Worm (Caenorhabditis elegans) whole organism, L1 larva: ENCODE results near the gene brp-1.

Experiments used
- C04F5.9 ChIP-seq: sonication (generic microtip); optimal IDR thresholded peaks from 2 replicates; lab custom pipeline; 2016; ENCODE audit warnings: missing genetic modification characterization, missing compliant biosample characterization
- C16A3.4 ChIP-seq: fragments of 150-350 bp; optimal IDR thresholded peaks from 2 replicates; lab custom pipeline; 2014; ENCODE audit warnings: missing biosample characterization, missing genetic modification characterization
- Y116A8C.19 ChIP-seq: sonication (generic microtip); optimal IDR thresholded peaks from 2 replicates; lab custom pipeline; 2016; ENCODE audit warnings: missing compliant biosample characterization, missing genetic modification characterization, borderline replicate concordance
- aha-1 ChIP-seq: fragments of 150-350 bp; optimal IDR thresholded peaks from 2 replicates; lab custom pipeline; 2014; ENCODE audit warnings: missing biosample characterization, missing genetic modification characterization
- blmp-1 ChIP-seq: fragments of 150-350 bp; optimal IDR thresholded peaks from 2 replicates; lab custom pipeline; 2014; ENCODE audit warnings: missing biosample characterization, missing genetic modification characterization
- ceh-8 ChIP-seq: fragments of 200-800 bp; sonication (Bioruptor generic); optimal IDR thresholded peaks from 2 replicates; lab custom pipeline; 2018; ENCODE audit warnings: mild to moderate bottlenecking, missing genetic modification characterization, moderate library complexity, missing compliant biosample characterization
- ceh-90 ChIP-seq: sonication (generic microtip); optimal IDR thresholded peaks from 2 replicates; lab custom pipeline; 2016; ENCODE audit warnings: missing genetic modification characterization, missing compliant biosample characterization
- efl-1 ChIP-seq, 4 experiments: fragments of 150-350 bp; optimal IDR thresholded peaks in 3 of 4; peaks in 1 of 4; 1 replicate in 1 of 4; 2 replicates in 3 of 4; lab custom pipeline; 2014; ENCODE audit warnings: missing biosample characterization in 2 of 4, missing genetic modification characterization in 2 of 4, missing genetic modification reagents in 2 of 4
- elt-2 ChIP-seq: sonication (generic microtip); optimal IDR thresholded peaks from 2 replicates; lab custom pipeline; 2016; ENCODE audit warnings: missing genetic modification characterization, mild to moderate bottlenecking, inconsistent platforms, missing compliant biosample characterization, missing genetic modification reagents
- elt-3 ChIP-seq, 6 experiments: fragments of 150-350 bp in 1 of 6; sonication (generic microtip); optimal IDR thresholded peaks; 2 replicates each; lab custom pipeline; 2017 to 2018; ENCODE audit warnings: missing biosample characterization in 6 of 6, missing genetic modification characterization in 6 of 6, inconsistent platforms in 1 of 6
- ets-5 ChIP-seq: fragments of 200-800 bp; sonication (Bioruptor generic); IDR thresholded peaks from 2 replicates; pipeline ENCODE4 v1.3.6; 2022; ENCODE audit warnings: missing genetic modification characterization, missing compliant biosample characterization
- fos-1 ChIP-seq: fragments of 150-350 bp; optimal IDR thresholded peaks from 2 replicates; lab custom pipeline; 2014; ENCODE audit warnings: missing biosample characterization, missing genetic modification characterization
- grh-1 ChIP-seq: fragments of 200-800 bp; sonication (Bioruptor generic); IDR thresholded peaks from 2 replicates; pipeline ENCODE4 v1.3.6; 2022; ENCODE audit warnings: missing genetic modification reagents, missing genetic modification characterization, missing compliant biosample characterization
- hlh-4 ChIP-seq: sonication (generic microtip); optimal IDR thresholded peaks from 2 replicates; lab custom pipeline; 2016; ENCODE audit warnings: mild to moderate bottlenecking, missing genetic modification characterization, missing compliant biosample characterization
- hpl-2 ChIP-seq: fragments of 150-350 bp; optimal IDR thresholded peaks from 2 replicates; lab custom pipeline; 2014; ENCODE audit warnings: missing biosample characterization, missing genetic modification reagents, missing genetic modification characterization
- irx-1 ChIP-seq: sonication (generic microtip); optimal IDR thresholded peaks from 2 replicates; lab custom pipeline; 2016; ENCODE audit warnings: missing genetic modification characterization, missing compliant biosample characterization
- isw-1 ChIP-seq: fragments of 200-800 bp; sonication (Bioruptor generic); IDR thresholded peaks from 2 replicates; pipeline ENCODE4 v1.3.6; 2022; ENCODE audit warnings: missing genetic modification characterization, missing compliant biosample characterization
- lin-13 ChIP-seq: fragments of 150-350 bp; optimal IDR thresholded peaks from 2 replicates; lab custom pipeline; 2014; ENCODE audit warnings: missing biosample characterization, missing genetic modification reagents, missing genetic modification characterization
- lin-14 ChIP-seq: fragments of 200-800 bp; sonication (Bioruptor generic); optimal IDR thresholded peaks from 2 replicates; lab custom pipeline; 2018; ENCODE audit warnings: mild to moderate bottlenecking, missing genetic modification characterization, moderate library complexity, missing compliant biosample characterization
- lin-35 ChIP-seq, 2 experiments: fragments of 150-350 bp; optimal IDR thresholded peaks; 2 replicates each; lab custom pipeline; 2014; ENCODE audit warnings: missing biosample characterization in 2 of 2, missing genetic modification characterization in 2 of 2, missing genetic modification reagents in 2 of 2
- lsy-2 ChIP-seq, 2 experiments: fragments of 150-350 bp; optimal IDR thresholded peaks; 2 replicates each; lab custom pipeline; 2014; ENCODE audit warnings: missing biosample characterization in 2 of 2, missing genetic modification characterization in 2 of 2
- mdl-1 ChIP-seq, 2 experiments: fragments of 150-350 bp; optimal IDR thresholded peaks; 2 replicates each; lab custom pipeline; 2014 to 2017; ENCODE audit warnings: missing biosample characterization in 2 of 2, missing genetic modification characterization in 2 of 2, inconsistent platforms in 1 of 2
- mep-1 ChIP-seq: fragments of 150-350 bp; optimal IDR thresholded peaks from 2 replicates; lab custom pipeline; 2014; ENCODE audit warnings: missing biosample characterization, missing genetic modification characterization
- nhr-12 ChIP-seq: sonication (generic microtip); optimal IDR thresholded peaks from 2 replicates; lab custom pipeline; 2017; ENCODE audit warnings: missing biosample characterization, missing genetic modification characterization
- nhr-19 ChIP-seq: fragments of 200-800 bp; sonication (Bioruptor generic); conservative IDR thresholded peaks from 2 replicates; pipeline ENCODE4 v1.3.6; 2022; ENCODE audit warnings: missing genetic modification characterization, missing compliant biosample characterization
- nhr-20 ChIP-seq: sonication (generic microtip); optimal IDR thresholded peaks from 2 replicates; lab custom pipeline; 2016; ENCODE audit warnings: mild to moderate bottlenecking, missing genetic modification characterization, missing compliant biosample characterization
- nhr-237 ChIP-seq: fragments of 150-350 bp; optimal IDR thresholded peaks from 2 replicates; lab custom pipeline; 2014; ENCODE audit warnings: missing biosample characterization, missing genetic modification characterization
- nhr-28 ChIP-seq: fragments of 150-350 bp; optimal IDR thresholded peaks from 2 replicates; lab custom pipeline; 2014; ENCODE audit warnings: missing biosample characterization, missing genetic modification characterization
- nhr-47 ChIP-seq: sonication (generic microtip); optimal IDR thresholded peaks from 2 replicates; lab custom pipeline; 2016; ENCODE audit warnings: mild to moderate bottlenecking, missing genetic modification characterization, moderate library complexity, missing compliant biosample characterization
- nhr-71 ChIP-seq: sonication (generic microtip); optimal IDR thresholded peaks from 2 replicates; lab custom pipeline; 2016; ENCODE audit warnings: mild to moderate bottlenecking, missing genetic modification characterization, moderate library complexity, missing compliant biosample characterization
- nhr-76 ChIP-seq: sonication (generic microtip); optimal IDR thresholded peaks from 2 replicates; lab custom pipeline; 2017; ENCODE audit warnings: missing biosample characterization, missing genetic modification characterization
- nhr-85 ChIP-seq: sonication (generic microtip); peaks from one replicate; lab custom pipeline; 2016; ENCODE audit warnings: missing genetic modification characterization, inconsistent platforms, missing compliant biosample characterization
- nhr-90 ChIP-seq: sonication (generic microtip); optimal IDR thresholded peaks from 2 replicates; lab custom pipeline; 2016; ENCODE audit warnings: mild to moderate bottlenecking, missing genetic modification characterization, missing compliant biosample characterization; ENCODE audit not compliant: poor library complexity
- rnt-1 ChIP-seq: sonication (generic microtip); optimal IDR thresholded peaks from 2 replicates; lab custom pipeline; 2016; ENCODE audit warnings: mild to moderate bottlenecking, missing genetic modification characterization, moderate library complexity, missing compliant biosample characterization
- skn-1 ChIP-seq: fragments of 150-350 bp; optimal IDR thresholded peaks from 2 replicates; lab custom pipeline; 2014; ENCODE audit warnings: missing biosample characterization, missing genetic modification characterization
- snu-23 ChIP-seq: sonication (generic microtip); optimal IDR thresholded peaks from 2 replicates; lab custom pipeline; 2016; ENCODE audit warnings: missing genetic modification characterization, missing compliant biosample characterization
- sox-4 ChIP-seq: sonication (generic microtip); optimal IDR thresholded peaks from 2 replicates; lab custom pipeline; 2016; ENCODE audit warnings: missing genetic modification characterization, missing compliant biosample characterization
- tlp-1 ChIP-seq: fragments of 150-350 bp; optimal IDR thresholded peaks from 2 replicates; lab custom pipeline; 2014; ENCODE audit warnings: missing biosample characterization, missing genetic modification characterization
- unc-86 ChIP-seq: sonication (generic microtip); optimal IDR thresholded peaks from 2 replicates; lab custom pipeline; 2016; ENCODE audit warnings: missing genetic modification characterization, missing compliant biosample characterization
- vab-15 ChIP-seq: sonication (generic microtip); optimal IDR thresholded peaks from 2 replicates; lab custom pipeline; 2017; ENCODE audit warnings: missing genotype, mild to moderate bottlenecking, missing genetic modification characterization, missing compliant biosample characterization
- xbp-1 ChIP-seq: sonication (generic microtip); optimal IDR thresholded peaks from 2 replicates; lab custom pipeline; 2016; ENCODE audit warnings: missing genetic modification characterization, missing compliant biosample characterization
- ztf-4 ChIP-seq: fragments of 150-350 bp; optimal IDR thresholded peaks from 2 replicates; lab custom pipeline; 2014; ENCODE audit warnings: missing biosample characterization, missing genetic modification characterization

Gene brp-1

ce11 chrIII:12003264-12003663 lies 17.1 kb upstream of the brp-1 start (continued):
- TF ChIP-seq skn-1 (peak; percentile 30), mdl-1 (tag; optimal IDR thresholded peaks at IDR 0.05; lab: Kevin White, UChicago) (peak in 1 of 2 experiments; percentile 56), rnt-1 (peak; percentile 65), lin-35 (GFP tag; optimal IDR thresholded peaks at IDR 0.05; lab: Kevin White, UChicago) (peak; percentile 28 to 63), ceh-90 (no peak), elt-2 (tag; lab: Kevin White, UChicago) (peak; percentile 80), nhr-76 (tag; lab: Kevin White, UChicago) (no peak), blmp-1 (tag; lab: Kevin White, UChicago) (peak; percentile 67), vab-15 (tag; lab: Kevin White, UChicago) (no peak), nhr-20 (peak; percentile 98), mep-1 (tag; lab: Kevin White, UChicago) (peak; percentile 32), nhr-90 (tag; lab: Kevin White, UChicago) (peak; percentile 72), Y116A8C.19 (tag; lab: Kevin White, UChicago) (no peak), snu-23 (GFP tag; lab: Kevin White, UChicago) (peak; percentile 74), nhr-19 (GFP tag; lab: Robert Waterston, UW) (peak; percentile 42), lsy-2 (tag; optimal IDR thresholded peaks at IDR 0.05; lab: Kevin White, UChicago) (peak; percentile 20 to 65), fos-1 (tag; lab: Kevin White, UChicago) (peak; percentile 3), hlh-4 (no peak)

- TF ChIP-seq nhr-71 (tag; lab: Kevin White, UChicago) (peak; percentile 17), nhr-20 (peak; percentile 78), lin-35 (GFP tag; optimal IDR thresholded peaks at IDR 0.05; lab: Kevin White, UChicago) (peak in 1 of 2 experiments; percentile 25), snu-23 (GFP tag; lab: Kevin White, UChicago) (peak; percentile 12)
Observed at ce11 chrIII:12005052-12005451, 15.3 kb upstream of the brp-1 start.

ce11 chrIII:12009321-12009720 lies 11.0 kb upstream of the brp-1 start:
- TF ChIP-seq isw-1 (GFP tag; lab: Robert Waterston, UW), result no peak
- no peak for TF ChIP-seq ceh-90
- TF ChIP-seq ceh-8 (GFP tag; lab: Kevin White, UChicago), result no peak
- no peak for TF ChIP-seq sox-4 (tag; lab: Kevin White, UChicago)
- no peak for TF ChIP-seq C04F5.9 (tag; lab: Kevin White, UChicago)
- no peak for TF ChIP-seq elt-3 (tag; optimal IDR thresholded peaks at IDR 0.05; lab: Kevin White, UChicago)
- no peak for TF ChIP-seq Y116A8C.19 (tag; lab: Kevin White, UChicago)
- no peak for TF ChIP-seq nhr-28 (tag; lab: Kevin White, UChicago)
- no peak for TF ChIP-seq nhr-20
- no peak for TF ChIP-seq ets-5
- no peak for TF ChIP-seq nhr-85 (tag; lab: Kevin White, UChicago)
- TF ChIP-seq ztf-4 (tag; lab: Kevin White, UChicago), result no peak
- no peak for TF ChIP-seq hpl-2
- no peak for TF ChIP-seq nhr-237
- TF ChIP-seq elt-2 (tag; lab: Kevin White, UChicago), result no peak
- TF ChIP-seq unc-86, result no peak
- TF ChIP-seq hlh-4, result no peak
- TF ChIP-seq aha-1 (tag; lab: Kevin White, UChicago), result no peak
- TF ChIP-seq C16A3.4 (tag; lab: Kevin White, UChicago), result no peak

DNA sequence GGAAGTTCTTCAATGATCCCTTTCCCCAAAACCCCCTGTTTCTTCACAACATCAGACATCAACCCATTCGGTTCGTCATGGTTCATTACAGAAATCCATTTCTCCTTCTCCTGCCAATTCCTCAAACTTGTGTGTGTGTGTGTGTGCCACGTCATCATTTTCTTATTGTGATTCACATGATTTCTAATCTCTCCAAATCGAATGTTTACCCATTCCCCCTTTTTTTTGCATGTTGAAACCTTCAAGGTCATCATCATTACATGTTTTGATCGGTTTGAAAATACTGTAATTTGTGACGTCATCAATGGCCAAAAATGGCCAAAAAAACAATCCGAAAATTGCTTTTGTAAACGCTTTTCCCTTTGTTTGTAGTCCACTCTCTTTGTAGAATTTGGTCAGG lies 10.6 kb upstream of the brp-1 start:
- no peak for TF ChIP-seq tlp-1 (tag; lab: Kevin White, UChicago)
- TF ChIP-seq nhr-85 (tag; lab: Kevin White, UChicago), result peak; percentile 94
- peak in 1 of 2 experiments; percentile 34 for TF ChIP-seq lsy-2 (tag; optimal IDR thresholded peaks at IDR 0.05; lab: Kevin White, UChicago)
- TF ChIP-seq nhr-237, result no peak
- TF ChIP-seq irx-1 (tag; lab: Kevin White, UChicago), result no peak
- peak; percentile 64 for TF ChIP-seq lin-14
- TF ChIP-seq snu-23 (GFP tag; lab: Kevin White, UChicago), result peak; percentile 59
- TF ChIP-seq efl-1 (optimal IDR thresholded peaks at IDR 0.05; lab: Kevin White, UChicago), result no peak
- peak in 1 of 2 experiments; percentile 92 for TF ChIP-seq efl-1 (GFP tag; optimal IDR thresholded peaks at IDR 0.05 in 1 of 2; lab: Kevin White, UChicago)
- TF ChIP-seq unc-86, result no peak
- peak; percentile 30 for TF ChIP-seq blmp-1 (tag; lab: Kevin White, UChicago)
- 0 out of 2 replicates have a peak, but pooled peaks have one; percentile 18 for TF ChIP-seq nhr-19 (GFP tag; lab: Robert Waterston, UW)
- TF ChIP-seq nhr-71 (tag; lab: Kevin White, UChicago), result peak; percentile 43
- peak in 1 of 2 experiments; percentile 51 for TF ChIP-seq lin-35 (GFP tag; optimal IDR thresholded peaks at IDR 0.05; lab: Kevin White, UChicago)
- TF ChIP-seq nhr-20, result peak; percentile 60
- TF ChIP-seq xbp-1 (tag; lab: Kevin White, UChicago), result peak; percentile 67
- no peak for TF ChIP-seq vab-15 (tag; lab: Kevin White, UChicago)
- no peak for TF ChIP-seq lin-13 (GFP tag; lab: Kevin White, UChicago)
- peak; percentile 7 for TF ChIP-seq nhr-47
- TF ChIP-seq grh-1, result peak; percentile 22; the same call in 1 of the 2 replicates
- TF ChIP-seq nhr-12, result no peak
- TF ChIP-seq, all 84 proteins: peak for 13
